Fruit fly (Drosophila melanogaster) whole organism, embryonic: ENCODE data around the gene Lsp2.
A peak's percentile ranks its signal among the peaks of the same experiment; 100 is the strongest.

Source experiments
- CG10147 ChIP-seq: fragments of 200-800 bp; sonication (Bioruptor generic); optimal IDR thresholded peaks from 2 replicates; lab custom pipeline; 2019; ENCODE audit warnings: missing biosample characterization, mild to moderate bottlenecking, missing genetic modification characterization, moderate library complexity
- CG10543 ChIP-seq: fragments of 200-800 bp; sonication (Bioruptor generic); optimal IDR thresholded peaks from 3 replicates; lab custom pipeline; 2017; ENCODE audit warnings: missing biosample characterization, mild to moderate bottlenecking, missing genetic modification characterization, moderate library complexity
- CG10565 ChIP-seq: fragments of 200-800 bp; sonication (Bioruptor generic); optimal IDR thresholded peaks from 3 replicates; lab custom pipeline; 2016; ENCODE audit warnings: missing biosample characterization, mild to moderate bottlenecking, missing genetic modification characterization
- CG11093 ChIP-seq: fragments of 200-800 bp; sonication (Bioruptor generic); IDR thresholded peaks from 3 replicates; pipeline ENCODE4 v1.3.6; 2022; ENCODE audit warnings: missing biosample characterization, missing genetic modification characterization
- CG11247 ChIP-seq: fragments of 200-800 bp; sonication (Bioruptor generic); IDR thresholded peaks from 2 replicates; pipeline ENCODE4 v1.3.6; 2022; ENCODE audit warnings: missing biosample characterization, missing genetic modification characterization
- CG11504 ChIP-seq: fragments of 200-800 bp; sonication (Bioruptor generic); optimal IDR thresholded peaks from 3 replicates; lab custom pipeline; 2019; ENCODE audit warnings: missing biosample characterization, mild to moderate bottlenecking, missing genetic modification characterization, moderate library complexity
- CG13296 ChIP-seq: fragments of 200-800 bp; sonication (Bioruptor generic); optimal IDR thresholded peaks from 3 replicates; lab custom pipeline; 2018; ENCODE audit warnings: missing biosample characterization, mild to moderate bottlenecking, missing genetic modification characterization
- CG14014 ChIP-seq: fragments of 200-800 bp; sonication (Bioruptor generic); IDR thresholded peaks from 2 replicates; pipeline ENCODE4 v1.3.6; 2022; ENCODE audit warnings: missing biosample characterization, missing genetic modification characterization
- CG14050 ChIP-seq: fragments of 200-800 bp; sonication (Bioruptor generic); IDR thresholded peaks from 3 replicates; pipeline ENCODE4 v1.3.6; 2022; ENCODE audit warnings: missing biosample characterization, missing genetic modification characterization
- CG1603 ChIP-seq: fragments of 200-800 bp; sonication (Bioruptor generic); optimal IDR thresholded peaks from 2 replicates; lab custom pipeline; 2019; ENCODE audit warnings: missing biosample characterization, mild to moderate bottlenecking, missing genetic modification characterization, moderate library complexity
- CG1647 ChIP-seq: fragments of 200-800 bp; sonication (Bioruptor generic); optimal IDR thresholded peaks from 3 replicates; lab custom pipeline; 2016; ENCODE audit warnings: missing biosample characterization, missing genetic modification characterization
- CG17328 ChIP-seq: fragments of 200-800 bp; sonication (Bioruptor generic); IDR thresholded peaks from 2 replicates; pipeline ENCODE4 v1.3.6; 2022; ENCODE audit warnings: missing biosample characterization, missing genetic modification characterization
- CG17359 ChIP-seq: fragments of 200-800 bp; sonication (Bioruptor generic); optimal IDR thresholded peaks from 3 replicates; lab custom pipeline; 2018; ENCODE audit warnings: missing biosample characterization, mild to moderate bottlenecking, missing genetic modification characterization, moderate library complexity
- CG2199 ChIP-seq: fragments of 200-800 bp; sonication (Bioruptor generic); IDR thresholded peaks from 3 replicates; pipeline ENCODE4 v1.3.6; 2022; ENCODE audit warnings: missing biosample characterization, missing genetic modification characterization
- CG2202 ChIP-seq: fragments of 200-800 bp; sonication (Bioruptor generic); optimal IDR thresholded peaks from 2 replicates; lab custom pipeline; 2018; ENCODE audit warnings: missing biosample characterization, mild to moderate bottlenecking, missing genetic modification characterization
- CG30403 ChIP-seq: fragments of 200-800 bp; sonication (Bioruptor generic); optimal IDR thresholded peaks from 3 replicates; lab custom pipeline; 2016; ENCODE audit warnings: missing biosample characterization, missing genetic modification characterization
- CG3407 ChIP-seq: fragments of 200-800 bp; sonication (Bioruptor generic); optimal IDR thresholded peaks from 2 replicates; lab custom pipeline; 2018; ENCODE audit warnings: missing biosample characterization, mild to moderate bottlenecking, missing genetic modification characterization
- CG6683 ChIP-seq: fragments of 200-800 bp; sonication (Bioruptor generic); optimal IDR thresholded peaks from 2 replicates; lab custom pipeline; 2017; ENCODE audit warnings: missing biosample characterization, mild to moderate bottlenecking, missing genetic modification characterization, missing genetic modification reagents
- CG7556 ChIP-seq: fragments of 200-800 bp; sonication (Bioruptor generic); optimal IDR thresholded peaks from 2 replicates; lab custom pipeline; 2017; ENCODE audit warnings: missing biosample characterization, mild to moderate bottlenecking, missing genetic modification characterization
- CG8765 ChIP-seq: fragments of 200-800 bp; sonication (Bioruptor generic); IDR thresholded peaks from 2 replicates; pipeline ENCODE4 v1.3.6; 2022; ENCODE audit warnings: missing biosample characterization, missing genetic modification characterization
- CoRest ChIP-seq: fragments of 200-800 bp; sonication (Bioruptor generic); optimal IDR thresholded peaks from 3 replicates; lab custom pipeline; 2018; ENCODE audit warnings: missing biosample characterization, mild to moderate bottlenecking, missing genetic modification characterization, moderate library complexity
- Dip3 ChIP-seq: fragments of 200-800 bp; sonication (Bioruptor generic); optimal IDR thresholded peaks from 3 replicates; lab custom pipeline; 2016; ENCODE audit warnings: missing biosample characterization, missing genetic modification characterization
- Eip74EF ChIP-seq, 2 experiments: fragments of 200-800 bp in 1 of 2; fragments of >200 bp in 1 of 2; sonication (Bioruptor generic) in 1 of 2; optimal IDR thresholded peaks; 2 replicates each; lab custom pipeline; 2017 to 2019; ENCODE audit warnings: missing biosample characterization in 2 of 2, missing genetic modification characterization in 2 of 2, mild to moderate bottlenecking in 1 of 2, moderate library complexity in 1 of 2
- H2.0 ChIP-seq: fragments of 200-800 bp; sonication (Bioruptor generic); IDR thresholded peaks from 2 replicates; pipeline ENCODE4 v1.3.6; 2022; ENCODE audit warnings: missing biosample characterization, missing genetic modification characterization
- Hmr ChIP-seq: fragments of 200-800 bp; sonication (Bioruptor generic); optimal IDR thresholded peaks from 3 replicates; lab custom pipeline; 2017; ENCODE audit warnings: mild to moderate bottlenecking, missing biosample characterization, missing genetic modification reagents, missing genetic modification characterization
- MESR4 ChIP-seq: fragments of 200-800 bp; sonication (Bioruptor generic); optimal IDR thresholded peaks from 2 replicates; lab custom pipeline; 2018; ENCODE audit warnings: missing biosample characterization, mild to moderate bottlenecking, missing genetic modification characterization, moderate library complexity
- Mrtf ChIP-seq: fragments of 200-800 bp; sonication (Bioruptor generic); IDR thresholded peaks from 3 replicates; pipeline ENCODE4 v1.3.6; 2022; ENCODE audit warnings: missing biosample characterization, missing genetic modification characterization
- Six4 ChIP-seq: fragments of 200-800 bp; sonication (Bioruptor generic); optimal IDR thresholded peaks from 2 replicates; lab custom pipeline; 2016; ENCODE audit warnings: missing biosample characterization, missing genetic modification characterization
- Sry-β ChIP-seq: fragments of 200-800 bp; sonication (Bioruptor generic); optimal IDR thresholded peaks from 2 replicates; lab custom pipeline; 2018; ENCODE audit warnings: missing biosample characterization, mild to moderate bottlenecking, missing genetic modification characterization, moderate library complexity
- TFAM ChIP-seq: fragments of 200-800 bp; sonication (Bioruptor generic); optimal IDR thresholded peaks from 2 replicates; lab custom pipeline; 2017; ENCODE audit warnings: missing biosample characterization, missing genetic modification characterization, inconsistent platforms
- az2 ChIP-seq: fragments of 200-800 bp; sonication (Bioruptor generic); optimal IDR thresholded peaks from 3 replicates; lab custom pipeline; 2016; ENCODE audit warnings: missing biosample characterization, missing genetic modification characterization
- btn ChIP-seq: fragments of 200-800 bp; sonication (Bioruptor generic); optimal IDR thresholded peaks from 2 replicates; lab custom pipeline; 2016; ENCODE audit warnings: missing biosample characterization, missing genetic modification characterization
- dati ChIP-seq: fragments of 200-800 bp; sonication (Bioruptor generic); IDR thresholded peaks from 2 replicates; pipeline ENCODE4 v1.3.6; 2022; ENCODE audit warnings: missing biosample characterization, missing genetic modification characterization
- disco-r ChIP-seq: fragments of 200-800 bp; sonication (Bioruptor generic); optimal IDR thresholded peaks from 2 replicates; lab custom pipeline; 2016; ENCODE audit warnings: missing biosample characterization, missing genetic modification characterization
- dpn ChIP-seq, 2 experiments: fragments of 200-800 bp; sonication (Bioruptor generic); optimal IDR thresholded peaks; 3 replicates each; lab custom pipeline; 2016; ENCODE audit warnings: missing biosample characterization in 2 of 2, missing genetic modification characterization in 2 of 2
- emc ChIP-seq: fragments of 200-800 bp; sonication (Bioruptor generic); optimal IDR thresholded peaks from 2 replicates; lab custom pipeline; 2016; ENCODE audit warnings: missing biosample characterization, missing genetic modification characterization
- eyg ChIP-seq: fragments of 200-800 bp; sonication (Bioruptor generic); optimal IDR thresholded peaks from 3 replicates; lab custom pipeline; 2016; ENCODE audit warnings: missing biosample characterization, missing genetic modification characterization
- hth ChIP-seq: fragments of >200 bp; optimal IDR thresholded peaks from 2 replicates; lab custom pipeline; 2017; ENCODE audit warnings: inconsistent platforms
- insv ChIP-seq, 2 experiments: fragments of 200-800 bp; sonication (Bioruptor generic); optimal IDR thresholded peaks; 3 replicates each; lab custom pipeline; 2016 to 2018; ENCODE audit warnings: missing biosample characterization in 2 of 2, missing genetic modification characterization in 2 of 2
- ken ChIP-seq: fragments of 200-800 bp; sonication (Bioruptor generic); IDR thresholded peaks from 3 replicates; pipeline ENCODE4 v1.3.6; 2022; ENCODE audit warnings: missing biosample characterization, missing genetic modification characterization
- kni ChIP-seq: fragments of 200-800 bp; sonication (Bioruptor generic); optimal IDR thresholded peaks from 3 replicates; lab custom pipeline; 2017; ENCODE audit warnings: mild to moderate bottlenecking, missing biosample characterization, missing genetic modification reagents, missing genetic modification characterization
- knrl ChIP-seq: fragments of 200-800 bp; sonication (Bioruptor generic); IDR thresholded peaks from 3 replicates; pipeline ENCODE4 v1.3.6; 2022; ENCODE audit warnings: missing biosample characterization, missing genetic modification characterization; ENCODE audit not compliant: partially characterized antibody
- lilli ChIP-seq: fragments of 200-800 bp; sonication (Bioruptor generic); optimal IDR thresholded peaks from 3 replicates; lab custom pipeline; 2016; ENCODE audit warnings: missing biosample characterization, missing genetic modification characterization
- mld ChIP-seq: fragments of 200-800 bp; sonication (Bioruptor generic); IDR thresholded peaks from 3 replicates; pipeline ENCODE4 v1.3.6; 2022; ENCODE audit warnings: missing biosample characterization, missing genetic modification characterization; ENCODE audit not compliant: partially characterized antibody
- pum ChIP-seq: fragments of 200-800 bp; sonication (Bioruptor generic); optimal IDR thresholded peaks from 2 replicates; lab custom pipeline; 2016; ENCODE audit warnings: missing biosample characterization, missing genetic modification characterization
- sens ChIP-seq: fragments of 200-800 bp; sonication (Bioruptor generic); peaks from one replicate; lab custom pipeline; 2016; ENCODE audit warnings: missing biosample characterization, missing genetic modification characterization
- sug ChIP-seq: fragments of 200-800 bp; optimal IDR thresholded peaks from 2 replicates; lab custom pipeline; 2019; ENCODE audit warnings: missing biosample characterization, mild to moderate bottlenecking, missing genetic modification characterization, moderate library complexity
- ttk ChIP-seq: fragments of 200-800 bp; sonication (Bioruptor generic); IDR thresholded peaks from 2 replicates; pipeline ENCODE4 v2.1.2; 2022; ENCODE audit warnings: missing biosample characterization, missing genetic modification characterization
- tx ChIP-seq: fragments of 200-800 bp; sonication (Bioruptor generic); optimal IDR thresholded peaks from 2 replicates; lab custom pipeline; 2016; ENCODE audit warnings: missing biosample characterization, missing genetic modification characterization

Lsp2 gene

DNA sequence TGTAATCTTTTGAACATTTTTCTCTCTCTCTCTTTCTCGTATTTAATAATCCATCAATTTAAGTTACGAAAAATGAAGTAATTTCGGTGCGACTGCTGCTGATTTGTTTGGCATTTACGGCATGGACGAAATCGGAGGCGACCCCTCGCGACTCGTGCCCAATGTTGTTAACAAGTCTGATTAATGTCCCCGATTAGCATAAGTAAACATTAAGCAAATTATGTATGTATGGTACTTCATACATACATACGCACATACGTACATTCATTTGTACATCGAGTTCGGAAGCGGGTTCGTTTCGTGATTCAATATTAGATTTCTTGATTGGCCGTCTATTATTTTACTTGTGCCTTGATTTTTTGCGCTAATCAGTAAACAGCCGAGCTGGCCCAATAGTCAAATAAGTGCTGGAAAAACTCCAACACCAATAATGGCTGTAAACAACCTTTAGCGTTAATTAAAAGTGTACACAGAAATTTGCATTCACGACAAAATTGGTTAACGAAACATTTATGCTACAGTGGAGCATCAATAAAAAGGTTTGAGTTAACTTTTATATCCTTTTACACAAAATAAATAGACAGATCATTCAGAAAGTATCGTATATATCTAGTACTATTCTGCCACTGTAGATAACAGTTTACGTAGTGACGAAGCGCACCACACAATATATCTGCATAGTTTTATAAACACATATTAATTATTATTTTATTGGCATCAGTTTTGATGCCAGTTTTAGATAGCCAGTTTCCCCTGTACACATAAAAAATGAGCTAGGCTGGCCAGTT is 38.1 kb upstream of the Lsp2 start (continued):
- TF ChIP-seq CG2199 (GFP tag; lab: Robert Waterston, UW) (0 out of 3 replicates have a peak, but pooled peaks have one; percentile 36), tx (no peak), kni (GFP tag; lab: Kevin White, UChicago) (no peak), az2 (peak; percentile 54), pum (GFP tag; lab: Kevin White, UChicago) (no peak), btn (GFP tag; lab: Kevin White, UChicago) (no peak), ttk (GFP tag; lab: Robert Waterston, UW) (peak; percentile 50; the same call in 1 of the 2 replicates), CG17328 (GFP tag; lab: Robert Waterston, UW) (no peak), CG14014 (GFP tag; lab: Robert Waterston, UW) (no peak; the same call in none of the 2 replicates), dati (GFP tag; lab: Robert Waterston, UW) (no peak), CG14050 (peak; percentile 57; the same call in 2 of the 3 replicates), Eip74EF (GFP tag; optimal IDR thresholded peaks at IDR 0.05; lab: Kevin White, UChicago) (no peak), CG30403 (GFP tag; lab: Kevin White, UChicago) (peak; percentile 68), sug (peak; percentile 74), knrl (no peak), MESR4 (no peak), Dip3 (GFP tag; lab: Kevin White, UChicago) (peak; percentile 54), CG3407 (GFP tag; lab: Kevin White, UChicago) (peak; percentile 1), CG8765 (GFP tag; lab: Robert Waterston, UW) (no peak), CG1647 (peak; percentile 29), Six4 (GFP tag; lab: Kevin White, UChicago) (no peak), hth (lab: Kevin White, UChicago) (no peak), insv (GFP tag; optimal IDR thresholded peaks at IDR 0.05; lab: Kevin White, UChicago) (no peak), TFAM (no peak), CG7556 (GFP tag; lab: Kevin White, UChicago) (peak; percentile 60), CG17359 (tag; lab: Kevin White, UChicago) (peak; percentile 50), dpn (GFP tag; optimal IDR thresholded peaks at IDR 0.05; lab: Kevin White, UChicago) (peak; percentile 47 to 69), H2.0 (peak; percentile 44; the same call in 1 of the 2 replicates), CG2202 (tag; lab: Kevin White, UChicago) (no peak), Sry-β (GFP tag; lab: Kevin White, UChicago) (no peak), sens (GFP tag; lab: Kevin White, UChicago) (peak; percentile 75), emc (no peak), CG1603 (peak; percentile 17), CG10147 (peak; percentile 34), CG6683 (peak; percentile 18), lilli (GFP tag; lab: Kevin White, UChicago) (peak; percentile 69), CG11504 (tag; lab: Kevin White, UChicago) (peak; percentile 79), disco-r (GFP tag; lab: Kevin White, UChicago) (no peak), CG10565 (GFP tag; lab: Kevin White, UChicago) (no peak), CG13296 (GFP tag; lab: Kevin White, UChicago) (peak; percentile 68), ken (GFP tag; lab: Robert Waterston, UW) (0 out of 3 replicates have a peak, but pooled peaks have one; percentile 55), CoRest (peak; percentile 80), CG11247 (no peak; the same call in 1 of the 2 replicates), CG11093 (GFP tag; lab: Robert Waterston, UW) (peak; percentile 62), Hmr (GFP tag; lab: Kevin White, UChicago) (peak; percentile 52), Mrtf (GFP tag; lab: Robert Waterston, UW) (no peak; the same call in 2 of the 3 replicates), CG10543 (GFP tag; lab: Kevin White, UChicago) (peak; percentile 70), mld (GFP tag; lab: Robert Waterston, UW) (no peak), eyg (GFP tag; lab: Kevin White, UChicago) (peak; percentile 15)
